In genomic region chr3R:30284573-30284972, dm6 we compare ENCODE assay signal across 4 fruit fly cellular contexts.
TF ChIP-seq lines count a peak whose summit lies in the region.

No protein-coding gene starts in this region.

- no peak for TF ChIP-seq CTCF in whole organism, embryonic (GFP tag; optimal IDR thresholded peaks at IDR 0.05; lab: Kevin White, UChicago)

TF ChIP-seq in whole organism, embryonic, 481 proteins besides CTCF, POLR2A, EP300 and RAD21 (continues in another document):
- TF ChIP-seq phol (tag; optimal IDR thresholded peaks at IDR 0.05; lab: Kevin White, UChicago) (no peak), wor (GFP tag; IDR thresholded peaks at IDR 0.05; lab: Robert Waterston, UW) (no peak), Dfd (GFP tag; optimal IDR thresholded peaks at IDR 0.05; lab: Kevin White, UChicago) (peak in 1 of 2 experiments; percentile 15), chif (GFP tag; optimal IDR thresholded peaks at IDR 0.05; lab: Kevin White, UChicago) (no peak), CG10209 (GFP tag; optimal IDR thresholded peaks at IDR 0.05; lab: Kevin White, UChicago) (no peak), ssp (GFP tag; IDR thresholded peaks at IDR 0.05; lab: Robert Waterston, UW) (no peak), CG9932 (GFP tag; IDR thresholded peaks at IDR 0.05; lab: Robert Waterston, UW) (0 out of 2 replicates have a peak, but pooled peaks have one; percentile 1), YL-1 (GFP tag; optimal IDR thresholded peaks at IDR 0.05; lab: Kevin White, UChicago) (no peak), nmo (GFP tag; optimal IDR thresholded peaks at IDR 0.05; lab: Kevin White, UChicago) (no peak), CG17186 (GFP tag; optimal IDR thresholded peaks at IDR 0.05; lab: Kevin White, UChicago) (no peak), amos (GFP tag; IDR thresholded peaks at IDR 0.05; lab: Robert Waterston, UW; ENCODE audit: partially characterized antibody) (no peak), CG43689 (GFP tag; IDR thresholded peaks at IDR 0.05; lab: Robert Waterston, UW) (no peak), dmrt99B (tag; optimal IDR thresholded peaks at IDR 0.05; lab: Kevin White, UChicago) (no peak), vnd (GFP tag; IDR thresholded peaks at IDR 0.05; lab: Robert Waterston, UW; ENCODE audit: partially characterized antibody) (no peak), oc (tag; optimal IDR thresholded peaks at IDR 0.05; lab: Kevin White, UChicago) (no peak), rib (GFP tag; IDR thresholded peaks at IDR 0.05; lab: Robert Waterston, UW) (no peak), CG9437 (GFP tag; optimal IDR thresholded peaks at IDR 0.05; lab: Kevin White, UChicago) (no peak), CG13296 (GFP tag; optimal IDR thresholded peaks at IDR 0.05; lab: Kevin White, UChicago) (no peak), CG16815 (GFP tag; optimal IDR thresholded peaks at IDR 0.05; lab: Kevin White, UChicago) (no peak), MESR4 (GFP tag; optimal IDR thresholded peaks at IDR 0.05; lab: Kevin White, UChicago) (no peak), ara (GFP tag; IDR thresholded peaks at IDR 0.05; lab: Robert Waterston, UW) (no peak), CG12299 (tag; optimal IDR thresholded peaks at IDR 0.05; lab: Kevin White, UChicago) (no peak), CG3163 (GFP tag; optimal IDR thresholded peaks at IDR 0.05; lab: Kevin White, UChicago) (no peak)

TF ChIP-seq in whole organism, prepupa, 60 proteins besides CTCF, POLR2A, EP300 and RAD21 (continues in another document):
- TF ChIP-seq Sox102F (GFP tag; optimal IDR thresholded peaks at IDR 0.05; lab: Kevin White, UChicago) (peak; percentile 67), ss (GFP tag; optimal IDR thresholded peaks at IDR 0.05; lab: Kevin White, UChicago) (no peak), CG34406 (GFP tag; optimal IDR thresholded peaks at IDR 0.05; lab: Kevin White, UChicago) (peak; percentile 55), CG4318 (GFP tag; optimal IDR thresholded peaks at IDR 0.05; lab: Kevin White, UChicago) (peak; percentile 68), CG6163 (GFP tag; IDR thresholded peaks at IDR 0.05; lab: Robert Waterston, UW) (peak; percentile 25), CG7368 (GFP tag; optimal IDR thresholded peaks at IDR 0.05; lab: Kevin White, UChicago) (peak; percentile 40), CG3919 (GFP tag; optimal IDR thresholded peaks at IDR 0.05; lab: Kevin White, UChicago) (peak; percentile 75), CG6792 (GFP tag; optimal IDR thresholded peaks at IDR 0.05; lab: Kevin White, UChicago) (peak; percentile 76), CG16779 (tag; optimal IDR thresholded peaks at IDR 0.05; lab: Kevin White, UChicago) (no peak), CG32006 (GFP tag; optimal IDR thresholded peaks at IDR 0.05; lab: Kevin White, UChicago) (peak; percentile 81), CG11902 (GFP tag; optimal IDR thresholded peaks at IDR 0.05; lab: Kevin White, UChicago) (peak; percentile 52), Gug (GFP tag; IDR thresholded peaks at IDR 0.05; lab: Robert Waterston, UW) (peak; percentile 47; the same call in 1 of the 2 replicates), OdsH (GFP tag; optimal IDR thresholded peaks at IDR 0.05; lab: Kevin White, UChicago) (peak; percentile 85), cyc (GFP tag; optimal IDR thresholded peaks at IDR 0.05; lab: Kevin White, UChicago) (peak; percentile 75), CG3032 (tag; optimal IDR thresholded peaks at IDR 0.05; lab: Kevin White, UChicago) (peak; percentile 52), pdm3 (GFP tag; optimal IDR thresholded peaks at IDR 0.05; lab: Kevin White, UChicago) (peak; percentile 77), dac (GFP tag; optimal IDR thresholded peaks at IDR 0.05; lab: Kevin White, UChicago) (peak; percentile 40), achi (GFP tag; optimal IDR thresholded peaks at IDR 0.05; lab: Kevin White, UChicago) (peak; percentile 73), CG8632 (GFP tag; optimal IDR thresholded peaks at IDR 0.05; lab: Kevin White, UChicago) (peak; percentile 69), CG10669 (GFP tag; optimal IDR thresholded peaks at IDR 0.05; lab: Kevin White, UChicago) (peak; percentile 56), Hr4 (GFP tag; optimal IDR thresholded peaks at IDR 0.05; lab: Kevin White, UChicago) (peak; percentile 61), CG1621 (tag; optimal IDR thresholded peaks at IDR 0.05; lab: Kevin White, UChicago) (peak; percentile 24), Ets21C (GFP tag; optimal IDR thresholded peaks at IDR 0.05; lab: Kevin White, UChicago) (peak; percentile 75)

TF ChIP-seq in whole organism, pupa, 21 proteins besides CTCF, POLR2A, EP300 and RAD21:
- TF ChIP-seq Ets98B (GFP tag; IDR thresholded peaks at IDR 0.05; lab: Robert Waterston, UW) (no peak), CG10348 (GFP tag; IDR thresholded peaks at IDR 0.05; lab: Robert Waterston, UW) (no peak), CG12605 (GFP tag; IDR thresholded peaks at IDR 0.05; lab: Robert Waterston, UW) (no peak), Pif1B (GFP tag; optimal IDR thresholded peaks at IDR 0.05; lab: Kevin White, UChicago) (peak; percentile 33), CG13204 (GFP tag; optimal IDR thresholded peaks at IDR 0.05; lab: Kevin White, UChicago) (no peak), CG8159 (tag; optimal IDR thresholded peaks at IDR 0.05; lab: Kevin White, UChicago) (peak; percentile 79), Pif1A (GFP tag; optimal IDR thresholded peaks at IDR 0.05; lab: Kevin White, UChicago) (peak; percentile 62), EcR (GFP tag; optimal IDR thresholded peaks at IDR 0.05; lab: Kevin White, UChicago) (no peak), CG32121 (GFP tag; IDR thresholded peaks at IDR 0.05; lab: Robert Waterston, UW) (no peak), CG9948 (tag; optimal IDR thresholded peaks at IDR 0.05; lab: Kevin White, UChicago) (peak; percentile 56), D1 (tag; optimal IDR thresholded peaks at IDR 0.05; lab: Kevin White, UChicago) (no peak), CG15710 (tag; optimal IDR thresholded peaks at IDR 0.05; lab: Kevin White, UChicago) (peak; percentile 79), fd96Ca (GFP tag; IDR thresholded peaks at IDR 0.05; lab: Robert Waterston, UW) (peak; percentile 51; the same call in 2 of the 3 replicates), CG14655 (GFP tag; optimal IDR thresholded peaks at IDR 0.05; lab: Kevin White, UChicago) (peak; percentile 81), CG34367 (tag; optimal IDR thresholded peaks at IDR 0.05; lab: Kevin White, UChicago) (peak; percentile 60), gl (tag; optimal IDR thresholded peaks at IDR 0.05; lab: Kevin White, UChicago) (no peak), Snoo (tag; optimal IDR thresholded peaks at IDR 0.05; lab: Kevin White, UChicago) (peak; percentile 60), CG8301 (tag; optimal IDR thresholded peaks at IDR 0.05; lab: Kevin White, UChicago) (peak; percentile 78), rn (GFP tag; IDR thresholded peaks at IDR 0.05; lab: Robert Waterston, UW) (no peak), CG17806 (tag; optimal IDR thresholded peaks at IDR 0.05; lab: Kevin White, UChicago) (peak; percentile 61), CG4496 (GFP tag; IDR thresholded peaks at IDR 0.05; lab: Robert Waterston, UW) (peak; percentile 54; the same call in 2 of the 3 replicates)

TF ChIP-seq in whole organism, wandering third instar larva, 38 proteins besides CTCF, POLR2A, EP300 and RAD21:
- peak; percentile 9 for TF ChIP-seq N (GFP tag; optimal IDR thresholded peaks at IDR 0.05; lab: Kevin White, UChicago)
- peak; percentile 74 for TF ChIP-seq OdsH (GFP tag; optimal IDR thresholded peaks at IDR 0.05; lab: Kevin White, UChicago)
- TF ChIP-seq Dfd (GFP tag; optimal IDR thresholded peaks at IDR 0.05; lab: Kevin White, UChicago), result no peak
- peak; percentile 25 for TF ChIP-seq CG9705 (GFP tag; optimal IDR thresholded peaks at IDR 0.05; lab: Kevin White, UChicago)
- TF ChIP-seq HLH106 (tag; optimal IDR thresholded peaks at IDR 0.05; lab: Kevin White, UChicago), result peak; percentile 70
- TF ChIP-seq tai (GFP tag; optimal IDR thresholded peaks at IDR 0.05; lab: Kevin White, UChicago), result no peak
- peak; percentile 80 for TF ChIP-seq woc (GFP tag; optimal IDR thresholded peaks at IDR 0.05; lab: Kevin White, UChicago)
- no peak for TF ChIP-seq dl (GFP tag; optimal IDR thresholded peaks at IDR 0.05; lab: Kevin White, UChicago; ENCODE audit: insufficient read depth in 1 of 2, partially characterized antibody in 2 of 2)
- peak; percentile 80 for TF ChIP-seq ey (GFP tag; optimal IDR thresholded peaks at IDR 0.05; lab: Kevin White, UChicago)
- TF ChIP-seq Hnf4 (GFP tag; optimal IDR thresholded peaks at IDR 0.05; lab: Kevin White, UChicago), result peak; percentile 49
- TF ChIP-seq brk (GFP tag; optimal IDR thresholded peaks at IDR 0.05; lab: Kevin White, UChicago), result peak; percentile 53
- TF ChIP-seq Hr78 (GFP tag; optimal IDR thresholded peaks at IDR 0.05; lab: Kevin White, UChicago), result no peak
- TF ChIP-seq br (GFP tag; optimal IDR thresholded peaks at IDR 0.05; lab: Kevin White, UChicago), result peak; percentile 76
- peak; percentile 86 for TF ChIP-seq h (GFP tag; optimal IDR thresholded peaks at IDR 0.05; lab: Kevin White, UChicago)
- TF ChIP-seq Abd-B (GFP tag; optimal IDR thresholded peaks at IDR 0.05; lab: Kevin White, UChicago), result no peak
- TF ChIP-seq foxo (GFP tag; optimal IDR thresholded peaks at IDR 0.05; lab: Kevin White, UChicago), result peak in 1 of 2 experiments; percentile 77
- peak; percentile 13 for TF ChIP-seq CG32264 (GFP tag; optimal IDR thresholded peaks at IDR 0.05; lab: Kevin White, UChicago)
- TF ChIP-seq rgr (GFP tag; optimal IDR thresholded peaks at IDR 0.05; lab: Kevin White, UChicago), result peak; percentile 73
- TF ChIP-seq Sp1 (GFP tag; optimal IDR thresholded peaks at IDR 0.05; lab: Kevin White, UChicago), result peak; percentile 72
- peak; percentile 88 for TF ChIP-seq fru (GFP tag; optimal IDR thresholded peaks at IDR 0.05; lab: Kevin White, UChicago)
- TF ChIP-seq Mio (GFP tag; optimal IDR thresholded peaks at IDR 0.05; lab: Kevin White, UChicago), result no peak
- TF ChIP-seq dmrt93B (GFP tag; optimal IDR thresholded peaks at IDR 0.05; lab: Kevin White, UChicago), result peak; percentile 52

Comparison
In these comparisons a context has a peak if more than half of its experiments do, and no peak if none do; other contexts are left out.
1. Of the 7 proteins assayed by ChIP-seq in both whole organism, embryonic and whole organism, prepupa: peak only in whole organism, embryonic: none; only in whole organism, prepupa: Gug, Hr39, Lpt and Sox102F; in both: none; in neither: 3.